Worm (Caenorhabditis elegans) whole organism, L4 larva: ENCODE measurements around the gene lir-3.

ENCODE experiments used
- duxl-1 ChIP-seq: sonication (generic microtip); optimal IDR thresholded peaks from 2 replicates; lab custom pipeline; 2016; ENCODE audit warnings: mild to moderate bottlenecking, missing genetic modification characterization, moderate library complexity, missing compliant biosample characterization; ENCODE audit not compliant: poor library complexity
- mes-2 ChIP-seq: sonication (generic microtip); optimal IDR thresholded peaks from 2 replicates; lab custom pipeline; 2016; ENCODE audit warnings: missing genotype, mild to moderate bottlenecking, missing genetic modification characterization, missing compliant biosample characterization; ENCODE audit not compliant: poor library complexity, severe bottlenecking
- nhr-25 ChIP-seq: sonication (generic microtip); optimal IDR thresholded peaks from 2 replicates; lab custom pipeline; 2017; ENCODE audit warnings: missing genetic modification characterization, mild to moderate bottlenecking, missing compliant biosample characterization, antibody characterized with exemption, moderate library complexity, borderline replicate concordance; ENCODE audit not compliant: insufficient read depth
- snpc-4 ChIP-seq: fragments of 150-350 bp; optimal IDR thresholded peaks from 2 replicates; lab custom pipeline; 2014; ENCODE audit warnings: missing biosample characterization, missing genetic modification characterization
- unc-62 ChIP-seq, 3 experiments: fragments of 150-350 bp in 1 of 3; sonication (generic microtip); optimal IDR thresholded peaks in 2 of 3; peaks in 1 of 3; 1 replicate in 1 of 3; 2 replicates in 2 of 3; lab custom pipeline; 2014 to 2017; ENCODE audit warnings: missing biosample characterization in 3 of 3, missing genetic modification characterization in 3 of 3, missing genetic modification reagents in 3 of 3, missing genotype in 1 of 3

ce11 chrII:11226379-11226778, 41.8 kb upstream of the lir-3 start, which contains the start of gene T06D8.2:
- TF ChIP-seq unc-62 (GFP tag; optimal IDR thresholded peaks at IDR 0.05 in 1 of 2; lab: Kevin White, UChicago) (no peak), unc-62 (tag; optimal IDR thresholded peaks at IDR 0.05; lab: Kevin White, UChicago) (no peak), duxl-1 (tag; lab: Kevin White, UChicago) (no peak), snpc-4 (tag; lab: Kevin White, UChicago) (no peak), mes-2 (tag; lab: Kevin White, UChicago) (no peak), nhr-25 (tag; lab: Kevin White, UChicago) (no peak)
